Worm (Caenorhabditis elegans) whole organism, young adult: ENCODE results near the gene col-168.

Experiments used
- B0035.1 ChIP-seq: sonication (generic microtip); optimal IDR thresholded peaks from 2 replicates; lab custom pipeline; 2016; ENCODE audit warnings: missing genetic modification characterization, mild to moderate bottlenecking, missing compliant biosample characterization, missing genotype, missing genetic modification reagents
- B0336.3 ChIP-seq: fragments of 200-800 bp; sonication (Bioruptor generic); IDR thresholded peaks from 2 replicates; pipeline ENCODE4 v1.3.6; 2022; ENCODE audit warnings: missing genetic modification characterization, missing compliant biosample characterization
- C17E4.6 ChIP-seq: fragments of 200-800 bp; sonication (Bioruptor generic); IDR thresholded peaks from 2 replicates; pipeline ENCODE4 v1.3.6; 2022; ENCODE audit warnings: missing genetic modification reagents, missing genetic modification characterization, missing compliant biosample characterization
- D2030.7 ChIP-seq: fragments of 200-800 bp; sonication (Bioruptor generic); IDR thresholded peaks from 2 replicates; pipeline ENCODE4 v1.3.6; 2022; ENCODE audit warnings: missing genetic modification reagents, missing genetic modification characterization, missing compliant biosample characterization
- K12H6.12 ChIP-seq: fragments of 200-800 bp; sonication (Bioruptor generic); optimal IDR thresholded peaks from 2 replicates; lab custom pipeline; 2018; ENCODE audit warnings: mild to moderate bottlenecking, missing genetic modification characterization, missing compliant biosample characterization
- T07F8.4 ChIP-seq: sonication (generic microtip); optimal IDR thresholded peaks from 2 replicates; lab custom pipeline; 2016; ENCODE audit warnings: mild to moderate bottlenecking, missing genetic modification characterization, moderate library complexity, missing compliant biosample characterization
- T26A5.8 ChIP-seq: sonication (generic microtip); optimal IDR thresholded peaks from 2 replicates; lab custom pipeline; 2016; ENCODE audit warnings: missing genetic modification characterization, missing compliant biosample characterization
- ama-1 ChIP-seq, 3 experiments: fragments of 150-350 bp in 1 of 3; sonication (generic microtip) in 2 of 3; optimal IDR thresholded peaks; 2 replicates each; lab custom pipeline; 2014 to 2018; ENCODE audit warnings: missing biosample characterization in 2 of 3, missing genetic modification characterization in 2 of 3, missing genetic modification reagents in 2 of 3
- attf-6 ChIP-seq: fragments of 200-800 bp; sonication (Bioruptor generic); IDR thresholded peaks from 2 replicates; pipeline ENCODE4 v1.3.6; 2022; ENCODE audit warnings: missing genetic modification reagents, missing genetic modification characterization, missing compliant biosample characterization
- bed-2 ChIP-seq: fragments of 200-800 bp; sonication (Bioruptor generic); IDR thresholded peaks from 2 replicates; pipeline ENCODE4 v1.3.6; 2022; ENCODE audit warnings: missing genetic modification reagents, missing genetic modification characterization, missing compliant biosample characterization
- ceh-27 ChIP-seq: fragments of 200-800 bp; sonication (Bioruptor generic); optimal IDR thresholded peaks from 2 replicates; lab custom pipeline; 2018; ENCODE audit warnings: mild to moderate bottlenecking, missing genetic modification characterization, moderate library complexity, missing compliant biosample characterization
- ceh-79 ChIP-seq: sonication (generic microtip); optimal IDR thresholded peaks from 2 replicates; lab custom pipeline; 2017; ENCODE audit warnings: mild to moderate bottlenecking, missing genetic modification characterization, missing compliant biosample characterization
- dox-1 ChIP-seq: fragments of 200-800 bp; sonication (Bioruptor generic); IDR thresholded peaks from 2 replicates; pipeline ENCODE4 v1.3.6; 2022; ENCODE audit warnings: missing genetic modification reagents, missing genetic modification characterization, missing compliant biosample characterization
- dpff-1 ChIP-seq: sonication (generic microtip); optimal IDR thresholded peaks from 2 replicates; lab custom pipeline; 2017; ENCODE audit warnings: mild to moderate bottlenecking, missing genetic modification characterization, missing compliant biosample characterization
- dpl-1 ChIP-seq: fragments of 150-350 bp; optimal IDR thresholded peaks from 2 replicates; lab custom pipeline; 2014; ENCODE audit warnings: missing biosample characterization, missing genetic modification reagents, missing genetic modification characterization
- ekl-4 ChIP-seq: fragments of 200-800 bp; sonication (Bioruptor generic); IDR thresholded peaks from 2 replicates; pipeline ENCODE4 v1.3.6; 2022; ENCODE audit warnings: missing genetic modification reagents, missing genetic modification characterization, missing compliant biosample characterization
- hlh-12 ChIP-seq: sonication (generic microtip); optimal IDR thresholded peaks from 2 replicates; lab custom pipeline; 2016; ENCODE audit warnings: missing genetic modification characterization, missing compliant biosample characterization
- hmg-1.2 ChIP-seq: fragments of 200-800 bp; sonication (Bioruptor generic); IDR thresholded peaks from 2 replicates; pipeline ENCODE4 v1.3.6; 2022; ENCODE audit warnings: missing genetic modification reagents, missing genetic modification characterization, missing compliant biosample characterization
- hmg-20 ChIP-seq: fragments of 200-800 bp; sonication (Bioruptor generic); IDR thresholded peaks from 2 replicates; pipeline ENCODE4 v1.3.6; 2022; ENCODE audit warnings: missing genetic modification reagents, missing genetic modification characterization, missing compliant biosample characterization
- hrde-1 ChIP-seq: sonication (generic microtip); optimal IDR thresholded peaks from 2 replicates; lab custom pipeline; 2016; ENCODE audit warnings: missing genetic modification characterization, mild to moderate bottlenecking, missing compliant biosample characterization, moderate library complexity, missing genotype, missing genetic modification reagents, borderline replicate concordance
- let-607 ChIP-seq, 2 experiments: fragments of 200-800 bp in 1 of 2; sonication (Bioruptor generic) in 1 of 2; sonication (generic microtip) in 1 of 2; optimal IDR thresholded peaks; 2 replicates each; lab custom pipeline; 2016 to 2018; ENCODE audit warnings: mild to moderate bottlenecking in 2 of 2, missing compliant biosample characterization in 2 of 2, missing genetic modification characterization in 2 of 2, moderate library complexity in 2 of 2, missing genotype in 1 of 2
- lin-35 ChIP-seq, 3 experiments: fragments of 150-350 bp in 2 of 3; sonication (generic microtip) in 1 of 3; optimal IDR thresholded peaks; 2 replicates each; lab custom pipeline; 2014 to 2018; ENCODE audit warnings: missing biosample characterization in 3 of 3, missing genetic modification characterization in 3 of 3, missing genetic modification reagents in 3 of 3
- lir-1 ChIP-seq: fragments of 200-800 bp; sonication (Bioruptor generic); conservative IDR thresholded peaks from 2 replicates; pipeline ENCODE4 v1.3.6; 2022; ENCODE audit warnings: missing genetic modification reagents, missing genetic modification characterization, missing compliant biosample characterization
- lsl-1 ChIP-seq: fragments of 200-800 bp; sonication (Bioruptor generic); optimal IDR thresholded peaks from 2 replicates; lab custom pipeline; 2018; ENCODE audit warnings: mild to moderate bottlenecking, missing genetic modification characterization, moderate library complexity, missing compliant biosample characterization
- madf-6 ChIP-seq: fragments of 200-800 bp; sonication (Bioruptor generic); IDR thresholded peaks from 2 replicates; pipeline ENCODE4 v1.3.6; 2022; ENCODE audit warnings: missing genetic modification reagents, missing genetic modification characterization, missing compliant biosample characterization
- madf-8 ChIP-seq: fragments of 200-800 bp; sonication (Bioruptor generic); conservative IDR thresholded peaks from 2 replicates; pipeline ENCODE4 v1.3.6; 2022; ENCODE audit warnings: missing genetic modification reagents, missing genetic modification characterization, missing compliant biosample characterization
- nfyb-1 ChIP-seq: fragments of 200-800 bp; sonication (Bioruptor generic); IDR thresholded peaks from 2 replicates; pipeline ENCODE4 v1.3.6; 2022; ENCODE audit warnings: missing genetic modification reagents, missing genetic modification characterization, missing compliant biosample characterization
- nhr-90 ChIP-seq: sonication (generic microtip); optimal IDR thresholded peaks from 2 replicates; lab custom pipeline; 2016; ENCODE audit warnings: missing genotype, mild to moderate bottlenecking, missing genetic modification characterization, missing compliant biosample characterization
- sdz-38 ChIP-seq: sonication (generic microtip); optimal IDR thresholded peaks from 2 replicates; lab custom pipeline; 2016; ENCODE audit warnings: missing genotype, missing genetic modification characterization, missing compliant biosample characterization
- snpc-1.1 ChIP-seq: sonication (generic microtip); optimal IDR thresholded peaks from 2 replicates; lab custom pipeline; 2017; ENCODE audit warnings: missing genetic modification characterization, mild to moderate bottlenecking, missing compliant biosample characterization, antibody characterized with exemption, moderate library complexity, missing genotype, missing genetic modification reagents; ENCODE audit not compliant: insufficient read depth
- tbp1 ChIP-seq: fragments of 200-800 bp; sonication (Bioruptor generic); optimal IDR thresholded peaks from 2 replicates; lab custom pipeline; 2018; ENCODE audit warnings: mild to moderate bottlenecking, missing genetic modification characterization, missing compliant biosample characterization
- tbx-9 ChIP-seq: sonication (generic microtip); optimal IDR thresholded peaks from 2 replicates; lab custom pipeline; 2016; ENCODE audit warnings: borderline replicate concordance, missing genetic modification characterization, inconsistent platforms, missing compliant biosample characterization
- tlf-1 ChIP-seq: fragments of 200-800 bp; sonication (Bioruptor generic); optimal IDR thresholded peaks from 2 replicates; lab custom pipeline; 2018; ENCODE audit warnings: mild to moderate bottlenecking, missing genetic modification characterization, missing compliant biosample characterization
- ztf-22 ChIP-seq: fragments of 200-800 bp; sonication (Bioruptor generic); optimal IDR thresholded peaks from 2 replicates; lab custom pipeline; 2018; ENCODE audit warnings: mild to moderate bottlenecking, missing genetic modification characterization, moderate library complexity, missing compliant biosample characterization
- ztf-25 ChIP-seq: fragments of 200-800 bp; sonication (Bioruptor generic); IDR thresholded peaks from 2 replicates; pipeline ENCODE4 v1.3.6; 2022; ENCODE audit warnings: missing genetic modification reagents, missing genetic modification characterization, missing compliant biosample characterization
- ztf-6 ChIP-seq: fragments of 200-800 bp; sonication (Bioruptor generic); IDR thresholded peaks from 2 replicates; pipeline ENCODE4 v1.3.6; 2022; ENCODE audit warnings: missing genetic modification reagents, missing genetic modification characterization, missing compliant biosample characterization

The col-168 gene

DNA sequence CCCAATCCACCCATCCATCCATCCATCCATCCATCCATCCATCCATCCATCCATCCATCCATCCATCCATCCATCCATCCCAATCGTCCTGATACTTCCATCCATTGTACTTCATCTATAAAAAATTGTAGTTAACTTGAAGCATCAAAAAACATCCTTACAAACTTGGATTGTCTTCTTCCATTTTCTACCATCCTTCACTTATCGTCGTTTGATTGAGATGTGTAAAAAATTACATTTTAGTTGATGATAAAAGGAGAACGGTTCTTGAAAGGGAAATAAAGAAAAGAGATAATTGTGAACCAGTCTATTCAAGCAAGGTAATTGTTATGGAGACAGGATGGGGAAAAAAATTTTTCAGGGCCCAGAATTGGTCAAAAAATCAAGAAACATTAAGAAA is 31.6 kb downstream of the col-168 start, which contains the start of gene C03B1.10:
TSS of gene C03B1.10 (minus strand) at position 101 of the 400 bp plus-strand sequence.
- TF ChIP-seq madf-8 (GFP tag; lab: Robert Waterston, UW) (no peak), snpc-1.1 (tag; lab: Kevin White, UChicago) (no peak), attf-6 (no peak), let-607 (tag; optimal IDR thresholded peaks at IDR 0.05; lab: Kevin White, UChicago) (no peak), dox-1 (no peak)
- TF ChIP-seq, all 124 proteins: peak for 0

DNA sequence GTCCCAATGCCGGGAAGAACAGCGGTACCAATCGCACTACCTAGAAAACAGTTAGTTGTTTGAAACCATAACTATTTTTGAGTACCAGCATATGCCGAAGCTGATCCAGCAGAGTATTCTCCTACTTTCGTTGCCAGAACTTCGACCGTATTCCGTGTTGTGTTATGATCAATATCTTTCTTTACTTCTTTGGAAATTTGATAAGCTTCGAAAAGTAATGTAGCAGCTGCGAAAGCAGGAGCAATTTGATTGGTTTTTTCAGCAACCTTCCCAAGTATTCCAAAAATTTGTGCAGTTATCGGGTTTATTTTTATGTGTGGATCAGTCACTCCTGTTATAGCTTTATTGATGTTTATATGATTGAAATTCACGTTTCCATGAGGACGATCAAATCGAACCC is 33.9 kb downstream of the col-168 start:
- TF ChIP-seq ekl-4 (GFP tag; lab: Robert Waterston, UW) (no peak), ztf-25 (GFP tag; lab: Robert Waterston, UW) (no peak), K12H6.12 (tag; lab: Kevin White, UChicago) (no peak), dpl-1 (no peak), nfyb-1 (GFP tag; lab: Robert Waterston, UW) (no peak), madf-8 (GFP tag; lab: Robert Waterston, UW) (no peak), tbx-9 (tag; lab: Kevin White, UChicago) (no peak), D2030.7 (no peak), lir-1 (GFP tag; lab: Robert Waterston, UW) (no peak), ama-1 (optimal IDR thresholded peaks at IDR 0.05; lab: Kevin White, UChicago) (no peak), ama-1 (GFP tag; optimal IDR thresholded peaks at IDR 0.05; lab: Kevin White, UChicago) (no peak), sdz-38 (tag; lab: Kevin White, UChicago) (no peak), lsl-1 (GFP tag; lab: Kevin White, UChicago) (no peak)
- TF ChIP-seq, all 124 proteins: peak for 0

DNA sequence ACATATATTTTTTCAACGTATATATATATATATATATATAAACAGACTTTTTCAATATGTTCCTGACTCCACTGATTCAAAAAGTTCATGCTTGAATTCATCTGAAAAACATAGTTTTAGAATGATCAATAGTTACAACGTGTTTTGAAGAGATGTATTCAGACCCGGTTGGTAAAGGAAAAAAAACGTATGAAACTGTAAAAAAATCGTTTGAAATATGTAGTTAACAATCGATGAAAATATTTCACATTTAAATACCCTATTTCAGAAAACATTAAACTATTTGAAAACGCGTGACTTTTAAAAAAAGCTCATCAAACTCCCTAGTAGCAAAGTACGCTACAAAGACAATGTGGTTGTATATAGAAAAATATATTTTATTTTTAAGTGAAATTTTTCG is 34.5 kb downstream of the col-168 start, which contains the start of gene C03B1.14:
TSS of gene C03B1.14 (minus strand) at position 101 of the 400 bp plus-strand sequence.
- no peak for TF ChIP-seq hlh-12 (tag; lab: Kevin White, UChicago)
- TF ChIP-seq T26A5.8: no peak
- TF ChIP-seq hrde-1 (tag; lab: Kevin White, UChicago): no peak
- no peak for TF ChIP-seq tlf-1 (GFP tag; lab: Kevin White, UChicago)
- no peak for TF ChIP-seq madf-6 (GFP tag; lab: Robert Waterston, UW)

DNA sequence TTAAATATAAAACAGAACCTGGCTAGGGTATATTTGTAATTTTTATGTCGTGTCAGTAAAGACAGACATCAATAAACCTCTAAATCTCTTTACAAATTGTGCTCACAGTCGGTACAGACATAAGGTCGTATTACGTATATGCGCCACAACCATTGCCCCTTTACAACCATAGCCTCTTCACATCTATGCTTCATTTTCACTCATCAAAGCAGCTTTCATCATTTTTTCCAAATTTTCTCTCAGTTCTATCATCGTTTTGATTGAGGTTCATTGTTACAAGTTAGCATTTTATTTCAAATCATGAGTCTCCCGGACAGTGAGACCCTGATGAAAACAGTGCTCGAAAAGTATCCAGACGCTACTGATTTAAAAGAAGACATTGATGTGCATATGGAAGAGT is 38.0 kb downstream of the col-168 start, which contains the start of gene C03B1.4:
TSS of gene C03B1.4 (plus strand) at position 301 of the 400 bp plus-strand sequence.
- no peak for TF ChIP-seq B0035.1 (tag; lab: Kevin White, UChicago)
- no peak for TF ChIP-seq hmg-20 (GFP tag; lab: Robert Waterston, UW)
- TF ChIP-seq sdz-38 (tag; lab: Kevin White, UChicago): no peak
- TF ChIP-seq B0336.3 (GFP tag; lab: Robert Waterston, UW): no peak
- TF ChIP-seq lin-35 (GFP tag; optimal IDR thresholded peaks at IDR 0.05; lab: Kevin White, UChicago): no peak
- TF ChIP-seq C17E4.6 (GFP tag; lab: Robert Waterston, UW): no peak
- no peak for TF ChIP-seq ceh-79
- TF ChIP-seq ztf-22: no peak
- TF ChIP-seq bed-2 (GFP tag; lab: Robert Waterston, UW): no peak
- no peak for TF ChIP-seq T07F8.4 (tag; lab: Kevin White, UChicago)
- no peak for TF ChIP-seq lsl-1 (GFP tag; lab: Kevin White, UChicago)
- TF ChIP-seq ceh-27 (GFP tag; lab: Kevin White, UChicago): no peak
- TF ChIP-seq tbp1 (GFP tag; lab: Kevin White, UChicago): no peak
- no peak for TF ChIP-seq nhr-90 (tag; lab: Kevin White, UChicago)
- TF ChIP-seq dpff-1: no peak
- TF ChIP-seq hmg-1.2 (GFP tag; lab: Robert Waterston, UW): no peak
- TF ChIP-seq ztf-6 (GFP tag; lab: Robert Waterston, UW): no peak
- no peak for TF ChIP-seq madf-6 (GFP tag; lab: Robert Waterston, UW)
